Fruit fly (Drosophila melanogaster) whole organism, prepupa: Measurements from ENCODE around the gene APP-BP1.
A peak's percentile ranks its signal among the peaks of the same experiment; 100 is the strongest.

Source experiments
- Blimp-1 ChIP-seq: fragments of 200-800 bp; sonication (Bioruptor generic); optimal IDR thresholded peaks from 3 replicates; lab custom pipeline; 2017; ENCODE audit warnings: missing biosample characterization, missing genetic modification characterization, mild to moderate bottlenecking, moderate library complexity, missing genetic modification reagents
- CG10669 ChIP-seq: fragments of 200-800 bp; sonication (Bioruptor generic); optimal IDR thresholded peaks from 3 replicates; lab custom pipeline; 2018; ENCODE audit warnings: missing biosample characterization, mild to moderate bottlenecking, missing genetic modification characterization, moderate library complexity
- CG11294 ChIP-seq: fragments of 200-800 bp; sonication (Bioruptor generic); IDR thresholded peaks from 2 replicates; pipeline ENCODE4 v1.3.6; 2022; ENCODE audit warnings: missing biosample characterization, missing genetic modification characterization
- CG11762 ChIP-seq: fragments of 200-800 bp; sonication (Bioruptor generic); optimal IDR thresholded peaks from 3 replicates; lab custom pipeline; 2016; ENCODE audit warnings: missing biosample characterization, missing genetic modification characterization; ENCODE audit not compliant: insufficient read depth
- CG15336 ChIP-seq: fragments of 200-800 bp; sonication (Bioruptor generic); IDR thresholded peaks from 2 replicates; pipeline ENCODE4 v1.3.6; 2022; ENCODE audit warnings: missing biosample characterization, missing genetic modification characterization
- CG1621 ChIP-seq: fragments of 200-800 bp; sonication (Bioruptor generic); optimal IDR thresholded peaks from 3 replicates; lab custom pipeline; 2018; ENCODE audit warnings: missing biosample characterization, mild to moderate bottlenecking, missing genetic modification characterization
- CG16779 ChIP-seq: fragments of 200-800 bp; sonication (Bioruptor generic); optimal IDR thresholded peaks from 3 replicates; lab custom pipeline; 2017; ENCODE audit warnings: missing biosample characterization, mild to moderate bottlenecking, missing genetic modification characterization
- CG31627 ChIP-seq: fragments of 200-800 bp; sonication (Bioruptor generic); optimal IDR thresholded peaks from 3 replicates; lab custom pipeline; 2016; ENCODE audit warnings: missing biosample characterization, missing genetic modification characterization
- CG34406 ChIP-seq: fragments of 200-800 bp; sonication (Bioruptor generic); optimal IDR thresholded peaks from 3 replicates; lab custom pipeline; 2016; ENCODE audit warnings: missing biosample characterization, missing genetic modification characterization
- CG6276 ChIP-seq: fragments of 200-800 bp; sonication (Bioruptor generic); optimal IDR thresholded peaks from 2 replicates; lab custom pipeline; 2017; ENCODE audit warnings: missing biosample characterization, mild to moderate bottlenecking, missing genetic modification characterization
- CG6808 ChIP-seq: fragments of 200-800 bp; sonication (Bioruptor generic); optimal IDR thresholded peaks from 3 replicates; lab custom pipeline; 2017; ENCODE audit warnings: missing biosample characterization, missing genetic modification characterization, mild to moderate bottlenecking, moderate library complexity, missing genetic modification reagents
- CG6854 ChIP-seq: fragments of 200-800 bp; sonication (Bioruptor generic); optimal IDR thresholded peaks from 2 replicates; lab custom pipeline; 2017; ENCODE audit warnings: missing biosample characterization, mild to moderate bottlenecking, missing genetic modification characterization
- CG9139 ChIP-seq: fragments of 200-800 bp; sonication (Bioruptor generic); optimal IDR thresholded peaks from 3 replicates; lab custom pipeline; 2017; ENCODE audit warnings: missing biosample characterization, mild to moderate bottlenecking, missing genetic modification characterization
- Eip78C ChIP-seq: fragments of 200-800 bp; sonication (Bioruptor generic); peaks from one replicate; lab custom pipeline; 2016; ENCODE audit warnings: missing biosample characterization, missing genetic modification characterization
- Eip93F ChIP-seq: fragments of 200-800 bp; sonication (Bioruptor generic); optimal IDR thresholded peaks from 2 replicates; lab custom pipeline; 2016; ENCODE audit warnings: missing biosample characterization, mild to moderate bottlenecking, missing genetic modification characterization
- Ets21C ChIP-seq: fragments of 200-800 bp; sonication (Bioruptor generic); optimal IDR thresholded peaks from 3 replicates; lab custom pipeline; 2016; ENCODE audit warnings: missing biosample characterization, missing genetic modification characterization
- Ets96B ChIP-seq: fragments of 200-800 bp; optimal IDR thresholded peaks from 2 replicates; lab custom pipeline; 2019; ENCODE audit warnings: missing biosample characterization, mild to moderate bottlenecking, missing genetic modification characterization, moderate library complexity
- Gug ChIP-seq: fragments of 200-800 bp; sonication (Bioruptor generic); IDR thresholded peaks from 2 replicates; pipeline ENCODE4 v1.3.6; 2022; ENCODE audit warnings: missing biosample characterization, missing genetic modification characterization
- Hr39 ChIP-seq: fragments of 200-800 bp; sonication (Bioruptor generic); optimal IDR thresholded peaks from 2 replicates; lab custom pipeline; 2016; ENCODE audit warnings: missing biosample characterization, missing genetic modification characterization
- Hr4 ChIP-seq: fragments of 200-800 bp; sonication (Bioruptor generic); optimal IDR thresholded peaks from 3 replicates; lab custom pipeline; 2016; ENCODE audit warnings: missing biosample characterization, missing genetic modification characterization
- Lpt ChIP-seq: fragments of 200-800 bp; sonication (Bioruptor generic); optimal IDR thresholded peaks from 3 replicates; lab custom pipeline; 2016; ENCODE audit warnings: missing biosample characterization, missing genetic modification characterization
- OdsH ChIP-seq: fragments of 200-800 bp; sonication (Bioruptor generic); optimal IDR thresholded peaks from 3 replicates; lab custom pipeline; 2016; ENCODE audit warnings: missing biosample characterization, missing genetic modification characterization
- Sox14 ChIP-seq: fragments of 200-800 bp; sonication (Bioruptor generic); optimal IDR thresholded peaks from 3 replicates; lab custom pipeline; 2016; ENCODE audit warnings: missing biosample characterization, missing genetic modification characterization
- Sox15 ChIP-seq: fragments of 200-800 bp; sonication (Bioruptor generic); optimal IDR thresholded peaks from 3 replicates; lab custom pipeline; 2016; ENCODE audit warnings: missing biosample characterization, missing genetic modification characterization
- achi ChIP-seq: fragments of 200-800 bp; sonication (Bioruptor generic); optimal IDR thresholded peaks from 3 replicates; lab custom pipeline; 2016; ENCODE audit warnings: missing biosample characterization, missing genetic modification characterization
- dsx ChIP-seq: fragments of 200-800 bp; optimal IDR thresholded peaks from 3 replicates; lab custom pipeline; 2019; ENCODE audit warnings: missing biosample characterization, mild to moderate bottlenecking, missing genetic modification characterization, moderate library complexity; ENCODE audit not compliant: poor library complexity, severe bottlenecking
- esn ChIP-seq: fragments of 200-800 bp; sonication (Bioruptor generic); optimal IDR thresholded peaks from 2 replicates; lab custom pipeline; 2016; ENCODE audit warnings: missing biosample characterization, mild to moderate bottlenecking, missing genetic modification characterization, moderate library complexity
- fd59A ChIP-seq: fragments of 200-800 bp; sonication (Bioruptor generic); optimal IDR thresholded peaks from 2 replicates; lab custom pipeline; 2017; ENCODE audit warnings: missing biosample characterization, mild to moderate bottlenecking, missing genetic modification characterization, missing genetic modification reagents
- fd85E ChIP-seq: fragments of 200-800 bp; sonication (Bioruptor generic); optimal IDR thresholded peaks from 3 replicates; lab custom pipeline; 2016; ENCODE audit warnings: missing biosample characterization, missing genetic modification characterization
- fkh ChIP-seq: fragments of 200-800 bp; sonication (Bioruptor generic); optimal IDR thresholded peaks from 3 replicates; lab custom pipeline; 2017; ENCODE audit warnings: missing biosample characterization, mild to moderate bottlenecking, missing genetic modification characterization, moderate library complexity
- pdm3 ChIP-seq: fragments of 200-800 bp; sonication (Bioruptor generic); optimal IDR thresholded peaks from 3 replicates; lab custom pipeline; 2016; ENCODE audit warnings: missing biosample characterization, missing genetic modification characterization
- salr ChIP-seq, 2 experiments: fragments of 200-800 bp; sonication (Bioruptor generic); optimal IDR thresholded peaks; 3 replicates each; lab custom pipeline; 2016 to 2018; ENCODE audit warnings: missing biosample characterization in 2 of 2, missing genetic modification characterization in 2 of 2, mild to moderate bottlenecking in 1 of 2
- spab ChIP-seq: fragments of 200-800 bp; sonication (Bioruptor generic); optimal IDR thresholded peaks from 2 replicates; lab custom pipeline; 2017; ENCODE audit warnings: missing biosample characterization, mild to moderate bottlenecking, missing genetic modification characterization, missing genetic modification reagents
- ss ChIP-seq, 2 experiments: fragments of 200-800 bp; sonication (Bioruptor generic); optimal IDR thresholded peaks; 2 replicates in 1 of 2; 3 replicates in 1 of 2; lab custom pipeline; 2017 to 2018; ENCODE audit warnings: mild to moderate bottlenecking in 2 of 2, missing biosample characterization in 2 of 2, missing genetic modification characterization in 2 of 2, moderate library complexity in 1 of 2
- svp ChIP-seq: fragments of 200-800 bp; sonication (Bioruptor generic); peaks from one replicate; lab custom pipeline; 2016; ENCODE audit warnings: missing biosample characterization, missing genetic modification characterization

Gene APP-BP1

dm6 chr3L:11109454-11109853 is 11.2 kb downstream of the APP-BP1 start, which contains the start of the genes CG34012 and emei:
Gene CG34012 (minus strand): TSS chr3L:11109505.
Gene emei (plus strand): TSS chr3L:11109690.
- TF ChIP-seq fkh (GFP tag; lab: Kevin White, UChicago) (no peak), pdm3 (no peak), CG31627 (GFP tag; lab: Kevin White, UChicago) (no peak), Sox14 (GFP tag; lab: Kevin White, UChicago) (peak; percentile 6), OdsH (GFP tag; lab: Kevin White, UChicago) (no peak)
- TF ChIP-seq, all 60 proteins: peak for 1

dm6 chr3L:11112427-11112826 is 14.2 kb downstream of the APP-BP1 start:
- TF ChIP-seq Hr39 (GFP tag; lab: Kevin White, UChicago) = no peak
- no peak for TF ChIP-seq CG34406 (GFP tag; lab: Kevin White, UChicago)
- no peak for TF ChIP-seq CG1621 (tag; lab: Kevin White, UChicago)
- TF ChIP-seq Ets21C = no peak
- no peak for TF ChIP-seq CG16779
- no peak for TF ChIP-seq fkh (GFP tag; lab: Kevin White, UChicago)
- TF ChIP-seq pdm3 = no peak
- TF ChIP-seq CG11294 (GFP tag; lab: Robert Waterston, UW) = no peak

- TF ChIP-seq CG10669 (GFP tag; lab: Kevin White, UChicago) = peak; percentile 68
- peak in 1 of 2 experiments; percentile 47 for TF ChIP-seq salr (GFP tag; optimal IDR thresholded peaks at IDR 0.05; lab: Kevin White, UChicago)
- no peak for TF ChIP-seq Sox15
- TF ChIP-seq CG9139 (GFP tag; lab: Kevin White, UChicago) = peak; percentile 88
- no peak for TF ChIP-seq fd85E (GFP tag; lab: Kevin White, UChicago)
- no peak; the same call in 1 of the 2 replicates for TF ChIP-seq Gug (GFP tag; lab: Robert Waterston, UW)
- TF ChIP-seq Lpt (GFP tag; lab: Kevin White, UChicago) = peak; percentile 19
- TF ChIP-seq Hr4 (GFP tag; lab: Kevin White, UChicago) = peak; percentile 59
- TF ChIP-seq Eip93F = peak; percentile 5
- TF ChIP-seq CG1621 (tag; lab: Kevin White, UChicago) = peak; percentile 61
- TF ChIP-seq esn (GFP tag; lab: Kevin White, UChicago) = peak; percentile 2
- peak; percentile 99 for TF ChIP-seq svp (GFP tag; lab: Kevin White, UChicago)
- peak; percentile 58 for TF ChIP-seq dsx (GFP tag; lab: Kevin White, UChicago)
- TF ChIP-seq CG16779 = peak; percentile 60
- peak; percentile 26 for TF ChIP-seq Ets96B (tag; lab: Kevin White, UChicago)
- TF ChIP-seq spab (GFP tag; lab: Kevin White, UChicago) = peak; percentile 66
- peak; percentile 79 for TF ChIP-seq Eip78C (GFP tag; lab: Kevin White, UChicago)
- peak; percentile 88 for TF ChIP-seq CG6808 (GFP tag; lab: Kevin White, UChicago)
- peak; percentile 19 for TF ChIP-seq fkh (GFP tag; lab: Kevin White, UChicago)
- TF ChIP-seq CG11762 (GFP tag; lab: Kevin White, UChicago) = peak; percentile 34
- no peak for TF ChIP-seq CG11294 (GFP tag; lab: Robert Waterston, UW)
- peak; percentile 3 for TF ChIP-seq CG31627 (GFP tag; lab: Kevin White, UChicago)
- TF ChIP-seq fd59A = no peak
- no peak for TF ChIP-seq CG6276 (GFP tag; lab: Kevin White, UChicago)
- TF ChIP-seq achi (GFP tag; lab: Kevin White, UChicago) = peak; percentile 25
- TF ChIP-seq Blimp-1 = peak; percentile 40
- peak; percentile 92 to 93 for TF ChIP-seq ss (GFP tag; optimal IDR thresholded peaks at IDR 0.05; lab: Kevin White, UChicago)
- peak; percentile 58 for TF ChIP-seq Sox14 (GFP tag; lab: Kevin White, UChicago)
- peak; percentile 48; the same call in 1 of the 2 replicates for TF ChIP-seq CG15336 (GFP tag; lab: Robert Waterston, UW)
- TF ChIP-seq CG6854 (GFP tag; lab: Kevin White, UChicago) = peak; percentile 91
- TF ChIP-seq, all 60 proteins: peak for 24
Measured at dm6 chr3L:11113198-11114197, 15.3 kb downstream of the APP-BP1 start, which contains the start of gene Sod1. Gene Sod1 (minus strand): TSS chr3L:11113740.
